Fruit fly (Drosophila melanogaster) whole organism, embryonic: ENCODE results near the gene CG42812.

ENCODE experiments used
- Antp ChIP-seq: fragments of 200-800 bp; sonication (Bioruptor generic); optimal IDR thresholded peaks from 3 replicates; lab custom pipeline; 2016; ENCODE audit warnings: missing biosample characterization, missing genetic modification characterization
- Bdp1 ChIP-seq: fragments of 200-800 bp; sonication (Bioruptor generic); optimal IDR thresholded peaks from 3 replicates; lab custom pipeline; 2016; ENCODE audit warnings: missing biosample characterization, missing genetic modification characterization
- BtbVII ChIP-seq: fragments of 200-800 bp; sonication (Bioruptor generic); optimal IDR thresholded peaks from 3 replicates; lab custom pipeline; 2017; ENCODE audit warnings: missing biosample characterization, mild to moderate bottlenecking, missing genetic modification characterization
- Bteb2 ChIP-seq: fragments of 200-800 bp; sonication (Bioruptor generic); optimal IDR thresholded peaks from 2 replicates; lab custom pipeline; 2016; ENCODE audit warnings: missing biosample characterization, missing genetic modification characterization
- C15 ChIP-seq: fragments of 200-800 bp; sonication (Bioruptor generic); IDR thresholded peaks from 3 replicates; pipeline ENCODE4 v1.3.6; 2022; ENCODE audit warnings: missing biosample characterization, missing genetic modification characterization
- CG11723 ChIP-seq: fragments of 200-800 bp; sonication (Bioruptor generic); optimal IDR thresholded peaks from 2 replicates; lab custom pipeline; 2017; ENCODE audit warnings: missing biosample characterization, mild to moderate bottlenecking, missing genetic modification characterization
- CG12104 ChIP-seq: fragments of 200-800 bp; sonication (Bioruptor generic); optimal IDR thresholded peaks from 3 replicates; lab custom pipeline; 2016; ENCODE audit warnings: missing biosample characterization, missing genetic modification characterization
- CG15696 ChIP-seq: fragments of 200-800 bp; sonication (Bioruptor generic); optimal IDR thresholded peaks from 2 replicates; lab custom pipeline; 2019; ENCODE audit warnings: missing biosample characterization, mild to moderate bottlenecking, missing genetic modification characterization, moderate library complexity
- CG16863 ChIP-seq: fragments of 200-800 bp; sonication (Bioruptor generic); optimal IDR thresholded peaks from 3 replicates; lab custom pipeline; 2016; ENCODE audit warnings: missing biosample characterization, missing genetic modification characterization
- CG17186 ChIP-seq: fragments of 200-800 bp; sonication (Bioruptor generic); optimal IDR thresholded peaks from 3 replicates; lab custom pipeline; 2017; ENCODE audit warnings: missing biosample characterization, missing genetic modification reagents, missing genetic modification characterization
- CG17328 ChIP-seq: fragments of 200-800 bp; sonication (Bioruptor generic); IDR thresholded peaks from 2 replicates; pipeline ENCODE4 v1.3.6; 2022; ENCODE audit warnings: missing biosample characterization, missing genetic modification characterization
- CG2678 ChIP-seq: fragments of 200-800 bp; sonication (Bioruptor generic); optimal IDR thresholded peaks from 3 replicates; lab custom pipeline; 2019; ENCODE audit warnings: missing biosample characterization, mild to moderate bottlenecking, missing genetic modification characterization, moderate library complexity
- CG31441 ChIP-seq: fragments of 200-800 bp; sonication (Bioruptor generic); IDR thresholded peaks from 2 replicates; pipeline ENCODE4 v1.3.6; 2022; ENCODE audit warnings: missing biosample characterization, missing genetic modification characterization
- CG4617 ChIP-seq: fragments of 200-800 bp; sonication (Bioruptor generic); optimal IDR thresholded peaks from 3 replicates; lab custom pipeline; 2016; ENCODE audit warnings: missing biosample characterization, missing genetic modification characterization, borderline replicate concordance
- CG7271 ChIP-seq: fragments of 200-800 bp; sonication (Bioruptor generic); optimal IDR thresholded peaks from 2 replicates; lab custom pipeline; 2018; ENCODE audit warnings: missing biosample characterization, mild to moderate bottlenecking, missing genetic modification characterization, moderate library complexity
- CG8290 ChIP-seq, 3 experiments: fragments of 200-800 bp; sonication (Bioruptor generic); optimal IDR thresholded peaks; 2 replicates each; lab custom pipeline; 2016 to 2019; ENCODE audit warnings: missing biosample characterization in 3 of 3, missing genetic modification characterization in 3 of 3, mild to moderate bottlenecking in 2 of 3, moderate library complexity in 1 of 3
- CG8765 ChIP-seq: fragments of 200-800 bp; sonication (Bioruptor generic); IDR thresholded peaks from 2 replicates; pipeline ENCODE4 v1.3.6; 2022; ENCODE audit warnings: missing biosample characterization, missing genetic modification characterization
- CHES-1-like ChIP-seq: fragments of 200-800 bp; sonication (Bioruptor generic); optimal IDR thresholded peaks from 2 replicates; lab custom pipeline; 2016; ENCODE audit warnings: missing biosample characterization, missing genetic modification characterization
- Camta ChIP-seq: fragments of 200-800 bp; sonication (Bioruptor generic); optimal IDR thresholded peaks from 2 replicates; lab custom pipeline; 2016; ENCODE audit warnings: missing biosample characterization, missing genetic modification characterization
- Dip2 ChIP-seq: fragments of 200-800 bp; sonication (Bioruptor generic); IDR thresholded peaks from 2 replicates; pipeline ENCODE4 v1.3.6; 2022; ENCODE audit warnings: missing biosample characterization, missing genetic modification characterization
- Fer1 ChIP-seq: fragments of 200-800 bp; sonication (Bioruptor generic); optimal IDR thresholded peaks from 2 replicates; lab custom pipeline; 2017; ENCODE audit warnings: missing biosample characterization, mild to moderate bottlenecking, missing genetic modification characterization
- Gug ChIP-seq: fragments of 200-800 bp; sonication (Bioruptor generic); IDR thresholded peaks from 4 replicates; pipeline ENCODE4 v1.3.6; 2022; ENCODE audit warnings: missing biosample characterization, missing genetic modification characterization
- H15 ChIP-seq: fragments of 200-800 bp; sonication (Bioruptor generic); IDR thresholded peaks from 3 replicates; pipeline ENCODE4 v1.3.6; 2022; ENCODE audit warnings: missing biosample characterization, missing genetic modification characterization
- Med ChIP-seq: fragments of 200-800 bp; sonication (Bioruptor generic); peaks from one replicate; lab custom pipeline; 2016; ENCODE audit warnings: missing biosample characterization, missing genetic modification characterization, mild to moderate bottlenecking, inconsistent platforms, moderate library complexity
- Ptx1 ChIP-seq: fragments of 200-800 bp; sonication (Bioruptor generic); IDR thresholded peaks from 2 replicates; pipeline ENCODE4 v1.3.6; 2022; ENCODE audit warnings: missing biosample characterization, missing genetic modification characterization
- Six4 ChIP-seq: fragments of 200-800 bp; sonication (Bioruptor generic); optimal IDR thresholded peaks from 2 replicates; lab custom pipeline; 2016; ENCODE audit warnings: missing biosample characterization, missing genetic modification characterization
- Ssrp ChIP-seq: fragments of 200-800 bp; sonication (Bioruptor generic); optimal IDR thresholded peaks from 2 replicates; lab custom pipeline; 2018; ENCODE audit warnings: missing biosample characterization, mild to moderate bottlenecking, missing genetic modification characterization, moderate library complexity
- YL-1 ChIP-seq: fragments of 200-800 bp; sonication (Bioruptor generic); optimal IDR thresholded peaks from 3 replicates; lab custom pipeline; 2017; ENCODE audit warnings: missing biosample characterization, mild to moderate bottlenecking, missing genetic modification characterization
- ato ChIP-seq: fragments of 200-800 bp; sonication (Bioruptor generic); IDR thresholded peaks from 2 replicates; pipeline ENCODE4 v1.3.6; 2022; ENCODE audit warnings: missing biosample characterization, missing genetic modification characterization; ENCODE audit not compliant: partially characterized antibody
- chif ChIP-seq, 2 experiments: fragments of 200-800 bp; sonication (Bioruptor generic); optimal IDR thresholded peaks; 3 replicates each; lab custom pipeline; 2016; ENCODE audit warnings: missing biosample characterization in 2 of 2, missing genetic modification characterization in 2 of 2
- chn ChIP-seq: fragments of 200-800 bp; sonication (Bioruptor generic); optimal IDR thresholded peaks from 2 replicates; lab custom pipeline; 2016; ENCODE audit warnings: missing biosample characterization, missing genetic modification characterization
- crc ChIP-seq: fragments of 200-800 bp; sonication (Bioruptor generic); optimal IDR thresholded peaks from 2 replicates; lab custom pipeline; 2016; ENCODE audit warnings: missing biosample characterization, missing genetic modification characterization
- dm ChIP-seq: fragments of 200-800 bp; sonication (Bioruptor generic); optimal IDR thresholded peaks from 3 replicates; lab custom pipeline; 2016; ENCODE audit warnings: missing biosample characterization, missing genetic modification characterization
- fd96Cb ChIP-seq: fragments of 200-800 bp; sonication (Bioruptor generic); optimal IDR thresholded peaks from 2 replicates; lab custom pipeline; 2018; ENCODE audit warnings: missing biosample characterization, mild to moderate bottlenecking, missing genetic modification characterization, moderate library complexity
- fu2 ChIP-seq: fragments of 200-800 bp; sonication (Bioruptor generic); optimal IDR thresholded peaks from 2 replicates; lab custom pipeline; 2016; ENCODE audit warnings: missing biosample characterization, missing genetic modification characterization
- jumu ChIP-seq: fragments of 200-800 bp; sonication (Bioruptor generic); optimal IDR thresholded peaks from 3 replicates; lab custom pipeline; 2016; ENCODE audit warnings: missing biosample characterization, missing genetic modification characterization
- lmd ChIP-seq: fragments of 200-800 bp; sonication (Bioruptor generic); IDR thresholded peaks from 2 replicates; pipeline ENCODE4 v1.3.6; 2022; ENCODE audit warnings: missing biosample characterization, missing genetic modification characterization
- mam ChIP-seq: fragments of 200-800 bp; sonication (Bioruptor generic); optimal IDR thresholded peaks from 3 replicates; lab custom pipeline; 2016; ENCODE audit warnings: missing biosample characterization, missing genetic modification characterization
- mirr ChIP-seq: fragments of 200-800 bp; sonication (Bioruptor generic); optimal IDR thresholded peaks from 3 replicates; lab custom pipeline; 2018; ENCODE audit warnings: missing biosample characterization, mild to moderate bottlenecking, missing genetic modification characterization
- odd ChIP-seq: fragments of 200-800 bp; sonication (Bioruptor generic); optimal IDR thresholded peaks from 2 replicates; lab custom pipeline; 2017; ENCODE audit warnings: missing biosample characterization, mild to moderate bottlenecking, missing genetic modification characterization
- pum ChIP-seq: fragments of 200-800 bp; sonication (Bioruptor generic); optimal IDR thresholded peaks from 2 replicates; lab custom pipeline; 2016; ENCODE audit warnings: missing biosample characterization, missing genetic modification characterization
- pzg ChIP-seq: fragments of 200-800 bp; sonication (Bioruptor generic); optimal IDR thresholded peaks from 3 replicates; lab custom pipeline; 2018; ENCODE audit warnings: missing biosample characterization, mild to moderate bottlenecking, missing genetic modification characterization, moderate library complexity
- shn ChIP-seq: fragments of 200-800 bp; sonication (Bioruptor generic); optimal IDR thresholded peaks from 3 replicates; lab custom pipeline; 2016; ENCODE audit warnings: missing biosample characterization, missing genetic modification characterization
- sisA ChIP-seq: fragments of 200-800 bp; sonication (Bioruptor generic); IDR thresholded peaks from 2 replicates; pipeline ENCODE4 v1.3.6; 2022; ENCODE audit warnings: missing biosample characterization, missing genetic modification characterization
- slbo ChIP-seq: fragments of 200-800 bp; sonication (Bioruptor generic); IDR thresholded peaks from 2 replicates; pipeline ENCODE4 v1.3.6; 2022; ENCODE audit warnings: missing biosample characterization, missing genetic modification characterization
- tin ChIP-seq: fragments of 200-800 bp; sonication (Bioruptor generic); optimal IDR thresholded peaks from 3 replicates; lab custom pipeline; 2016; ENCODE audit warnings: missing biosample characterization, missing genetic modification characterization
- tna ChIP-seq: fragments of 200-800 bp; sonication (Bioruptor generic); IDR thresholded peaks from 2 replicates; pipeline ENCODE4 v1.3.6; 2022; ENCODE audit warnings: missing biosample characterization, missing genetic modification characterization; ENCODE audit not compliant: partially characterized antibody
- unc-4 ChIP-seq: fragments of 200-800 bp; sonication (Bioruptor generic); IDR thresholded peaks from 2 replicates; pipeline ENCODE4 v1.3.6; 2022; ENCODE audit warnings: missing biosample characterization, missing genetic modification characterization; ENCODE audit not compliant: partially characterized antibody
- zfh1 ChIP-seq: fragments of 200-800 bp; sonication (Bioruptor generic); IDR thresholded peaks from 3 replicates; pipeline ENCODE4 v1.3.6; 2022; ENCODE audit warnings: missing biosample characterization, missing genetic modification characterization

Gene CG42812

dm6 chr3R:24348420-24349190 is 19.4 kb downstream of the CG42812 start, which contains the start of the genes CG5746 and CG6454 (continued):
- TF ChIP-seq Camta (GFP tag; lab: Kevin White, UChicago) (peak; percentile 18), CG8290 (GFP tag; optimal IDR thresholded peaks at IDR 0.05; lab: Kevin White, UChicago) (peak; percentile 38), CG8290 (tag; optimal IDR thresholded peaks at IDR 0.05; lab: Kevin White, UChicago) (no peak), Bteb2 (GFP tag; lab: Kevin White, UChicago) (no peak), chif (GFP tag; optimal IDR thresholded peaks at IDR 0.05; lab: Kevin White, UChicago) (peak in 1 of 2 experiments; percentile 47), Fer1 (GFP tag; lab: Kevin White, UChicago) (no peak), slbo (GFP tag; lab: Robert Waterston, UW) (peak; percentile 70), BtbVII (GFP tag; lab: Kevin White, UChicago) (no peak), CG4617 (peak; percentile 75), Dip2 (GFP tag; lab: Robert Waterston, UW) (no peak), mam (peak; percentile 68), H15 (GFP tag; lab: Robert Waterston, UW) (no peak), zfh1 (peak; percentile 35; the same call in 1 of the 3 replicates), unc-4 (no peak), tin (GFP tag; lab: Kevin White, UChicago) (peak; percentile 45), mirr (GFP tag; lab: Kevin White, UChicago) (no peak), CG12104 (peak; percentile 46), Bdp1 (peak; percentile 5), sisA (GFP tag; lab: Robert Waterston, UW) (peak; percentile 26; the same call in 1 of the 2 replicates), CG17186 (GFP tag; lab: Kevin White, UChicago) (peak; percentile 69), Ptx1 (GFP tag; lab: Robert Waterston, UW) (peak; percentile 61), fu2 (GFP tag; lab: Kevin White, UChicago) (peak; percentile 58), C15 (GFP tag; lab: Robert Waterston, UW) (no peak), CG31441 (GFP tag; lab: Robert Waterston, UW) (no peak), pzg (GFP tag; lab: Kevin White, UChicago) (peak; percentile 48), pum (GFP tag; lab: Kevin White, UChicago) (peak; percentile 55), CG15696 (tag; lab: Kevin White, UChicago) (peak; percentile 45), shn (GFP tag; lab: Kevin White, UChicago) (peak; percentile 46), Six4 (GFP tag; lab: Kevin White, UChicago) (peak; percentile 33), jumu (peak; percentile 61), CG11723 (GFP tag; lab: Kevin White, UChicago) (no peak), Ssrp (tag; lab: Kevin White, UChicago) (peak; percentile 58), chn (peak; percentile 65), tna (GFP tag; lab: Robert Waterston, UW) (no peak), dm (GFP tag; lab: Kevin White, UChicago) (peak; percentile 36), CG16863 (GFP tag; lab: Kevin White, UChicago) (peak; percentile 56), CG2678 (no peak), lmd (GFP tag; lab: Robert Waterston, UW) (peak; percentile 39; the same call in 1 of the 2 replicates), YL-1 (peak; percentile 89), CHES-1-like (GFP tag; lab: Kevin White, UChicago) (peak; percentile 80), CG8765 (GFP tag; lab: Robert Waterston, UW) (peak; percentile 31; the same call in 1 of the 2 replicates), crc (peak; percentile 11), CG17328 (GFP tag; lab: Robert Waterston, UW) (peak; percentile 54), CG7271 (tag; lab: Kevin White, UChicago) (no peak), ato (no peak), Gug (peak; percentile 61; the same call in 3 of the 4 replicates), Antp (GFP tag; lab: Kevin White, UChicago) (peak; percentile 11), fd96Cb (tag; lab: Kevin White, UChicago) (peak; percentile 25), odd (GFP tag; lab: Kevin White, UChicago) (no peak), Med (GFP tag; lab: Kevin White, UChicago) (peak; percentile 64)
